Worm (Caenorhabditis elegans) whole organism, young adult: ENCODE results near the gene ral-1.

Experiments used
- C17E4.6 ChIP-seq: fragments of 200-800 bp; sonication (Bioruptor generic); IDR thresholded peaks from 2 replicates; pipeline ENCODE4 v1.3.6; 2022; ENCODE audit warnings: missing genetic modification reagents, missing genetic modification characterization, missing compliant biosample characterization
- F10E7.11 ChIP-seq: sonication (generic microtip); optimal IDR thresholded peaks from 2 replicates; lab custom pipeline; 2017; ENCODE audit warnings: mild to moderate bottlenecking, missing genetic modification characterization, moderate library complexity, missing compliant biosample characterization
- F39B2.1 ChIP-seq: fragments of 200-800 bp; sonication (Bioruptor generic); IDR thresholded peaks from 2 replicates; pipeline ENCODE4 v1.3.6; 2022; ENCODE audit warnings: missing genetic modification reagents, missing genetic modification characterization, missing compliant biosample characterization
- F57A8.1 ChIP-seq: fragments of 200-800 bp; sonication (Bioruptor generic); optimal IDR thresholded peaks from 2 replicates; lab custom pipeline; 2018; ENCODE audit warnings: mild to moderate bottlenecking, missing genetic modification characterization, moderate library complexity, missing compliant biosample characterization
- T26A5.8 ChIP-seq: sonication (generic microtip); optimal IDR thresholded peaks from 2 replicates; lab custom pipeline; 2016; ENCODE audit warnings: missing genetic modification characterization, missing compliant biosample characterization
- Y56A3A.18 ChIP-seq: fragments of 200-800 bp; sonication (Bioruptor generic); IDR thresholded peaks from 2 replicates; pipeline ENCODE4 v1.3.6; 2022; ENCODE audit warnings: missing genetic modification reagents, missing genetic modification characterization, missing compliant biosample characterization
- Y67H2A.10 ChIP-seq: fragments of 200-800 bp; sonication (Bioruptor generic); conservative IDR thresholded peaks from 2 replicates; pipeline ENCODE4 v1.3.6; 2022; ENCODE audit warnings: missing genetic modification reagents, missing genetic modification characterization, missing compliant biosample characterization
- Y79H2A.3 ChIP-seq: fragments of 200-800 bp; sonication (Bioruptor generic); conservative IDR thresholded peaks from 2 replicates; pipeline ENCODE4 v1.3.6; 2022; ENCODE audit warnings: missing genetic modification reagents, missing genetic modification characterization, missing compliant biosample characterization
- akir-1 ChIP-seq: fragments of 200-800 bp; sonication (Bioruptor generic); optimal IDR thresholded peaks from 2 replicates; lab custom pipeline; 2018; ENCODE audit warnings: mild to moderate bottlenecking, missing genetic modification characterization, moderate library complexity, missing compliant biosample characterization
- attf-5 ChIP-seq: fragments of 200-800 bp; sonication (Bioruptor generic); optimal IDR thresholded peaks from 2 replicates; lab custom pipeline; 2018; ENCODE audit warnings: mild to moderate bottlenecking, missing genetic modification characterization, missing compliant biosample characterization
- bed-2 ChIP-seq: fragments of 200-800 bp; sonication (Bioruptor generic); IDR thresholded peaks from 2 replicates; pipeline ENCODE4 v1.3.6; 2022; ENCODE audit warnings: missing genetic modification reagents, missing genetic modification characterization, missing compliant biosample characterization
- cebp-1 ChIP-seq, 2 experiments: fragments of 200-800 bp in 1 of 2; sonication (Bioruptor generic) in 1 of 2; sonication (generic microtip) in 1 of 2; IDR thresholded peaks in 1 of 2; optimal IDR thresholded peaks in 1 of 2; 2 replicates each; pipeline versions ENCODE4 v1.3.6 to Lab custom; 2017 to 2022; ENCODE audit warnings: missing compliant biosample characterization in 2 of 2, missing genetic modification characterization in 2 of 2, mild to moderate bottlenecking in 1 of 2, missing genetic modification reagents in 1 of 2, moderate library complexity in 1 of 2
- cebp-2 ChIP-seq: fragments of 200-800 bp; sonication (Bioruptor generic); IDR thresholded peaks from 2 replicates; pipeline ENCODE4 v1.3.6; 2022; ENCODE audit warnings: missing genetic modification characterization, missing compliant biosample characterization
- ceh-58 ChIP-seq: fragments of 200-800 bp; sonication (Bioruptor generic); IDR thresholded peaks from 2 replicates; pipeline ENCODE4 v1.3.6; 2022; ENCODE audit warnings: missing genetic modification characterization, missing compliant biosample characterization
- ceh-79 ChIP-seq: sonication (generic microtip); optimal IDR thresholded peaks from 2 replicates; lab custom pipeline; 2017; ENCODE audit warnings: mild to moderate bottlenecking, missing genetic modification characterization, missing compliant biosample characterization
- dox-1 ChIP-seq: fragments of 200-800 bp; sonication (Bioruptor generic); IDR thresholded peaks from 2 replicates; pipeline ENCODE4 v1.3.6; 2022; ENCODE audit warnings: missing genetic modification reagents, missing genetic modification characterization, missing compliant biosample characterization
- dpl-1 ChIP-seq: fragments of 150-350 bp; optimal IDR thresholded peaks from 2 replicates; lab custom pipeline; 2014; ENCODE audit warnings: missing biosample characterization, missing genetic modification reagents, missing genetic modification characterization
- efl-1 ChIP-seq: fragments of 150-350 bp; optimal IDR thresholded peaks from 2 replicates; lab custom pipeline; 2014; ENCODE audit warnings: missing biosample characterization, missing genetic modification reagents, missing genetic modification characterization
- egl-18 ChIP-seq: fragments of 200-800 bp; sonication (Bioruptor generic); IDR thresholded peaks from 2 replicates; pipeline ENCODE4 v1.3.6; 2022; ENCODE audit warnings: missing genetic modification reagents, missing genetic modification characterization, missing compliant biosample characterization
- egl-44 ChIP-seq: fragments of 200-800 bp; sonication (Bioruptor generic); IDR thresholded peaks from 2 replicates; pipeline ENCODE4 v1.3.6; 2022; ENCODE audit warnings: missing genetic modification reagents, missing genetic modification characterization, missing compliant biosample characterization
- egrh-3 ChIP-seq: fragments of 200-800 bp; sonication (Bioruptor generic); IDR thresholded peaks from 2 replicates; pipeline ENCODE4 v1.3.6; 2022; ENCODE audit warnings: missing genetic modification reagents, missing genetic modification characterization, missing compliant biosample characterization
- hlh-12 ChIP-seq: sonication (generic microtip); optimal IDR thresholded peaks from 2 replicates; lab custom pipeline; 2016; ENCODE audit warnings: missing genetic modification characterization, missing compliant biosample characterization
- hmg-1.2 ChIP-seq: fragments of 200-800 bp; sonication (Bioruptor generic); IDR thresholded peaks from 2 replicates; pipeline ENCODE4 v1.3.6; 2022; ENCODE audit warnings: missing genetic modification reagents, missing genetic modification characterization, missing compliant biosample characterization
- hmg-20 ChIP-seq: fragments of 200-800 bp; sonication (Bioruptor generic); IDR thresholded peaks from 2 replicates; pipeline ENCODE4 v1.3.6; 2022; ENCODE audit warnings: missing genetic modification reagents, missing genetic modification characterization, missing compliant biosample characterization
- hrde-1 ChIP-seq: sonication (generic microtip); optimal IDR thresholded peaks from 2 replicates; lab custom pipeline; 2016; ENCODE audit warnings: missing genetic modification characterization, mild to moderate bottlenecking, missing compliant biosample characterization, moderate library complexity, missing genotype, missing genetic modification reagents, borderline replicate concordance
- lag-1 ChIP-seq: fragments of 200-800 bp; sonication (Bioruptor generic); IDR thresholded peaks from 2 replicates; pipeline ENCODE4 v1.3.6; 2022; ENCODE audit warnings: missing genetic modification reagents, missing genetic modification characterization, missing compliant biosample characterization
- let-526 ChIP-seq: fragments of 200-800 bp; sonication (Bioruptor generic); IDR thresholded peaks from 2 replicates; pipeline ENCODE4 v1.3.6; 2022; ENCODE audit warnings: missing genetic modification reagents, missing genetic modification characterization, missing compliant biosample characterization
- lin-26 ChIP-seq: fragments of 200-800 bp; sonication (Bioruptor generic); IDR thresholded peaks from 2 replicates; pipeline ENCODE4 v1.3.6; 2022; ENCODE audit warnings: missing genetic modification reagents, missing genetic modification characterization, missing compliant biosample characterization
- lin-40 ChIP-seq: sonication (generic microtip); optimal IDR thresholded peaks from 2 replicates; lab custom pipeline; 2016; ENCODE audit warnings: missing genetic modification characterization, mild to moderate bottlenecking, missing compliant biosample characterization, missing genotype, missing genetic modification reagents
- lin-54 ChIP-seq: fragments of 200-800 bp; sonication (Bioruptor generic); optimal IDR thresholded peaks from 2 replicates; lab custom pipeline; 2018; ENCODE audit warnings: mild to moderate bottlenecking, missing genetic modification characterization, missing compliant biosample characterization
- lsl-1 ChIP-seq: fragments of 200-800 bp; sonication (Bioruptor generic); optimal IDR thresholded peaks from 2 replicates; lab custom pipeline; 2018; ENCODE audit warnings: mild to moderate bottlenecking, missing genetic modification characterization, moderate library complexity, missing compliant biosample characterization
- mcd-1 ChIP-seq: fragments of 200-800 bp; sonication (Bioruptor generic); IDR thresholded peaks from 2 replicates; pipeline ENCODE4 v1.3.6; 2022; ENCODE audit warnings: missing genetic modification reagents, missing genetic modification characterization, missing compliant biosample characterization
- mel-28 ChIP-seq: sonication (generic microtip); optimal IDR thresholded peaks from 2 replicates; lab custom pipeline; 2016; ENCODE audit warnings: borderline replicate concordance, mild to moderate bottlenecking, missing genetic modification characterization, missing compliant biosample characterization
- mes-4 ChIP-seq: sonication (generic microtip); optimal IDR thresholded peaks from 2 replicates; lab custom pipeline; 2016; ENCODE audit warnings: missing genotype, missing genetic modification characterization, missing compliant biosample characterization
- nfya-2 ChIP-seq: fragments of 200-800 bp; sonication (Bioruptor generic); IDR thresholded peaks from 2 replicates; pipeline ENCODE4 v1.3.6; 2022; ENCODE audit warnings: missing genetic modification reagents, missing genetic modification characterization, missing compliant biosample characterization
- nfyb-1 ChIP-seq: fragments of 200-800 bp; sonication (Bioruptor generic); IDR thresholded peaks from 2 replicates; pipeline ENCODE4 v1.3.6; 2022; ENCODE audit warnings: missing genetic modification reagents, missing genetic modification characterization, missing compliant biosample characterization
- repo-1 ChIP-seq: sonication (generic microtip); optimal IDR thresholded peaks from 2 replicates; lab custom pipeline; 2017; ENCODE audit warnings: mild to moderate bottlenecking, missing genetic modification characterization, missing compliant biosample characterization
- snpc-1.1 ChIP-seq: sonication (generic microtip); optimal IDR thresholded peaks from 2 replicates; lab custom pipeline; 2017; ENCODE audit warnings: missing genetic modification characterization, mild to moderate bottlenecking, missing compliant biosample characterization, antibody characterized with exemption, moderate library complexity, missing genotype, missing genetic modification reagents; ENCODE audit not compliant: insufficient read depth
- tlf-1 ChIP-seq: fragments of 200-800 bp; sonication (Bioruptor generic); optimal IDR thresholded peaks from 2 replicates; lab custom pipeline; 2018; ENCODE audit warnings: mild to moderate bottlenecking, missing genetic modification characterization, missing compliant biosample characterization
- unc-62 ChIP-seq: fragments of 150-350 bp; optimal IDR thresholded peaks from 2 replicates; lab custom pipeline; 2014; ENCODE audit warnings: missing biosample characterization, missing genetic modification reagents, missing genetic modification characterization
- xnd-1 ChIP-seq: sonication (generic microtip); optimal IDR thresholded peaks from 2 replicates; lab custom pipeline; 2016; ENCODE audit warnings: missing genotype, missing genetic modification reagents, missing genetic modification characterization, missing compliant biosample characterization
- zfh-2 ChIP-seq: fragments of 200-800 bp; sonication (Bioruptor generic); conservative IDR thresholded peaks from 2 replicates; pipeline ENCODE4 v1.3.6; 2022; ENCODE audit warnings: missing genetic modification reagents, missing genetic modification characterization, missing compliant biosample characterization
- ztf-25 ChIP-seq: fragments of 200-800 bp; sonication (Bioruptor generic); IDR thresholded peaks from 2 replicates; pipeline ENCODE4 v1.3.6; 2022; ENCODE audit warnings: missing genetic modification reagents, missing genetic modification characterization, missing compliant biosample characterization
- ztf-26 ChIP-seq: sonication (generic microtip); optimal IDR thresholded peaks from 2 replicates; lab custom pipeline; 2017; ENCODE audit warnings: missing genetic modification characterization, missing compliant biosample characterization
- ztf-3 ChIP-seq: fragments of 200-800 bp; sonication (Bioruptor generic); optimal IDR thresholded peaks from 2 replicates; lab custom pipeline; 2018; ENCODE audit warnings: mild to moderate bottlenecking, missing genetic modification characterization, missing compliant biosample characterization

Gene ral-1

DNA sequence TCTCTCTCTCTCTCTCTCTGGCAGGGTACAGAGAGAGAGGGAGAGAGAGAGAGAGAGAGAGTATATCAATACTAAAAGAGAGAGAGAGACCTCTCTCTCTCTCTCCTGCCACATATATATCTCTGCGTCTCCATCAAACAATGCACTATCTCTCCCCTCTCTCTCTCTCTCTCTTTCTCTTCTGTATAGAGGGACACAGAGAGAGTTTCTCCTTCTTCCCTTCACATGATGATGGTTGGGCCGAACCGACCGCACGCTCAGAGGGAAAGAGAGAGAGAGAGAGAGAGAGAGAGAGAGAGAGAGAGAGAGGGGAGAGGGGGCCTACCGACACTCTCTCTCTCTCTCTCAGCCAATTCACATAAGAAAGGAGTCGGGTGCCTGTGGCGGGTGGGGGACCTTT lies 39.4 kb upstream of the ral-1 start (continued):
- TF ChIP-seq zfh-2 (GFP tag; lab: Robert Waterston, UW) (peak; percentile 96), F39B2.1 (GFP tag; lab: Robert Waterston, UW) (no peak), repo-1 (peak; percentile 32), egl-44 (GFP tag; lab: Robert Waterston, UW) (no peak), hlh-12 (tag; lab: Kevin White, UChicago) (no peak), let-526 (no peak), nfyb-1 (GFP tag; lab: Robert Waterston, UW) (no peak), hmg-20 (GFP tag; lab: Robert Waterston, UW) (no peak), mel-28 (tag; lab: Kevin White, UChicago) (no peak)

ce11 chrIII:3273141-3273540 lies 38.0 kb upstream of the ral-1 start:
- TF ChIP-seq dox-1 (GFP tag; lab: Robert Waterston, UW) (0 out of 2 replicates have a peak, but pooled peaks have one; percentile 6), lin-40 (tag; lab: Kevin White, UChicago) (peak; percentile 10), F57A8.1 (no peak), lsl-1 (GFP tag; lab: Kevin White, UChicago) (no peak), hmg-1.2 (GFP tag; lab: Robert Waterston, UW) (peak; percentile 26; the same call in 1 of the 2 replicates), cebp-1 (GFP tag; IDR thresholded peaks at IDR 0.05; lab: Robert Waterston, UW) (no peak), cebp-1 (tag; optimal IDR thresholded peaks at IDR 0.05; lab: Kevin White, UChicago) (peak; percentile 13), attf-5 (peak; percentile 23)
- TF ChIP-seq, all 124 proteins: peak for 5

DNA sequence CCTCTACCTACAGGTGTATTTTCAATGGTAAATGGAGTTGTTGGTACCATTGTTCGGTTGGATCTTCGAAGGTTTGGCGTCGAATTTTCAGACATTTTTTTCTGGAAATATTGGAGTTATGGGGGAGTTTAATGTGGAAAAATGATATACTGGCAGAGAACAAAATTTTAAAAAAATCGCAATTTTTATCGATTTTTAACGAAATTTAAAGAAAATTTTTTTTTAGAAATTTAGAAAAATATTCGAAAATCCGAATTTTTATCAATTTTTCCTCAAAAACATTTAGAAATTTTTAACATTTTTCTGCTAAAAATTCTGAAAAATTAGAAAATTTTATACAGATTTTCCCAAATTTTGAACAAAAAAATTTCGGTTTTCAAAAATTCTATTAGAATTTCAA lies 32.5 kb upstream of the ral-1 start, which contains the start of gene Y53G8AM.8:
Gene Y53G8AM.8 (minus strand): TSS at position 101 of the 400 bp plus-strand sequence.
- TF ChIP-seq hlh-12 (tag; lab: Kevin White, UChicago) (no peak), Y56A3A.18 (GFP tag; lab: Robert Waterston, UW) (no peak), cebp-2 (no peak), Y67H2A.10 (no peak), snpc-1.1 (tag; lab: Kevin White, UChicago) (no peak), repo-1 (no peak), ztf-25 (GFP tag; lab: Robert Waterston, UW) (no peak), unc-62 (GFP tag; lab: Kevin White, UChicago) (no peak), ceh-58 (no peak), T26A5.8 (tag; lab: Kevin White, UChicago) (no peak), ceh-79 (tag; lab: Kevin White, UChicago) (no peak), mcd-1 (GFP tag; lab: Robert Waterston, UW) (no peak), bed-2 (GFP tag; lab: Robert Waterston, UW) (no peak), mes-4 (tag; lab: Kevin White, UChicago) (no peak), lin-26 (GFP tag; lab: Robert Waterston, UW) (no peak), lin-54 (GFP tag; lab: Kevin White, UChicago) (no peak), lag-1 (GFP tag; lab: Robert Waterston, UW) (no peak), hrde-1 (tag; lab: Kevin White, UChicago) (no peak), let-526 (no peak)

ce11 chrIII:3279304-3279703 lies 31.8 kb upstream of the ral-1 start:
- peak; percentile 98 for TF ChIP-seq hmg-1.2 (GFP tag; lab: Robert Waterston, UW)
- no peak for TF ChIP-seq xnd-1 (tag; lab: Kevin White, UChicago)
- no peak for TF ChIP-seq F10E7.11 (tag; lab: Kevin White, UChicago)
- no peak for TF ChIP-seq Y79H2A.3 (GFP tag; lab: Robert Waterston, UW)
- TF ChIP-seq dpl-1 (GFP tag; lab: Kevin White, UChicago): no peak
- no peak for TF ChIP-seq nfya-2 (GFP tag; lab: Robert Waterston, UW)
- peak; percentile 53 for TF ChIP-seq egrh-3 (GFP tag; lab: Robert Waterston, UW)
- TF ChIP-seq efl-1 (GFP tag; lab: Kevin White, UChicago): no peak
- no peak for TF ChIP-seq nfyb-1 (GFP tag; lab: Robert Waterston, UW)
- no peak for TF ChIP-seq akir-1 (GFP tag; lab: Kevin White, UChicago)
- TF ChIP-seq egl-18 (GFP tag; lab: Robert Waterston, UW): no peak
- peak; percentile 91 for TF ChIP-seq ztf-26 (tag; lab: Kevin White, UChicago)
- no peak for TF ChIP-seq ztf-3 (GFP tag; lab: Kevin White, UChicago)
- TF ChIP-seq tlf-1 (GFP tag; lab: Kevin White, UChicago): peak; percentile 0
- no peak for TF ChIP-seq C17E4.6
